Fruit fly (Drosophila melanogaster) whole organism, embryonic: ENCODE measurements around the gene CG9630.

Experiments
- Adf1 ChIP-seq: fragments of 200-800 bp; sonication (Bioruptor generic); IDR thresholded peaks from 2 replicates; pipeline ENCODE4 v1.3.6; 2022; ENCODE audit warnings: missing biosample characterization, missing genetic modification characterization
- Aef1 ChIP-seq: fragments of 200-800 bp; sonication (Bioruptor generic); IDR thresholded peaks from 3 replicates; pipeline ENCODE4 v1.3.6; 2022; ENCODE audit warnings: missing biosample characterization, missing genetic modification characterization
- CG10209 ChIP-seq: fragments of 200-800 bp; sonication (Bioruptor generic); optimal IDR thresholded peaks from 3 replicates; lab custom pipeline; 2017; ENCODE audit warnings: missing biosample characterization, mild to moderate bottlenecking, missing genetic modification characterization, missing genetic modification reagents
- CG10321 ChIP-seq: fragments of 200-800 bp; sonication (Bioruptor generic); IDR thresholded peaks from 2 replicates; pipeline ENCODE4 v1.3.6; 2022; ENCODE audit warnings: missing biosample characterization, missing genetic modification characterization
- CG11696 ChIP-seq: fragments of 200-800 bp; sonication (Bioruptor generic); IDR thresholded peaks from 2 replicates; pipeline ENCODE4 v1.3.6; 2022; ENCODE audit warnings: missing biosample characterization, missing genetic modification characterization
- CG14710 ChIP-seq: fragments of 200-800 bp; sonication (Bioruptor generic); optimal IDR thresholded peaks from 3 replicates; lab custom pipeline; 2019; ENCODE audit warnings: missing biosample characterization, mild to moderate bottlenecking, missing genetic modification characterization, moderate library complexity
- CG14965 ChIP-seq: fragments of 200-800 bp; sonication (Bioruptor generic); optimal IDR thresholded peaks from 2 replicates; lab custom pipeline; 2016; ENCODE audit warnings: missing biosample characterization, missing genetic modification characterization, borderline replicate concordance
- CG15073 ChIP-seq: fragments of 200-800 bp; sonication (Bioruptor generic); optimal IDR thresholded peaks from 2 replicates; lab custom pipeline; 2016; ENCODE audit warnings: missing biosample characterization, missing genetic modification characterization
- CG1603 ChIP-seq: fragments of 200-800 bp; sonication (Bioruptor generic); optimal IDR thresholded peaks from 2 replicates; lab custom pipeline; 2019; ENCODE audit warnings: missing biosample characterization, mild to moderate bottlenecking, missing genetic modification characterization, moderate library complexity
- CG17359 ChIP-seq: fragments of 200-800 bp; sonication (Bioruptor generic); optimal IDR thresholded peaks from 3 replicates; lab custom pipeline; 2018; ENCODE audit warnings: missing biosample characterization, mild to moderate bottlenecking, missing genetic modification characterization, moderate library complexity
- CG17912 ChIP-seq: fragments of 200-800 bp; sonication (Bioruptor generic); optimal IDR thresholded peaks from 2 replicates; lab custom pipeline; 2018; ENCODE audit warnings: missing biosample characterization, mild to moderate bottlenecking, missing genetic modification characterization
- CG2129 ChIP-seq: fragments of 200-800 bp; sonication (Bioruptor generic); IDR thresholded peaks from 2 replicates; pipeline ENCODE4 v1.3.6; 2022; ENCODE audit warnings: missing biosample characterization, missing genetic modification characterization; ENCODE audit not compliant: partially characterized antibody
- CG30403 ChIP-seq: fragments of 200-800 bp; sonication (Bioruptor generic); optimal IDR thresholded peaks from 3 replicates; lab custom pipeline; 2016; ENCODE audit warnings: missing biosample characterization, missing genetic modification characterization
- CG31388 ChIP-seq: fragments of 200-800 bp; sonication (Bioruptor generic); optimal IDR thresholded peaks from 2 replicates; lab custom pipeline; 2016; ENCODE audit warnings: missing biosample characterization, missing genetic modification characterization
- CG32532 ChIP-seq: fragments of 200-800 bp; sonication (Bioruptor generic); IDR thresholded peaks from 2 replicates; pipeline ENCODE4 v1.3.6; 2022; ENCODE audit warnings: missing biosample characterization, missing genetic modification characterization
- CG3847 ChIP-seq: fragments of 200-800 bp; sonication (Bioruptor generic); IDR thresholded peaks from 2 replicates; pipeline ENCODE4 v1.3.6; 2022; ENCODE audit warnings: missing biosample characterization, missing genetic modification characterization
- CG4328 ChIP-seq: fragments of 200-800 bp; sonication (Bioruptor generic); optimal IDR thresholded peaks from 3 replicates; lab custom pipeline; 2017; ENCODE audit warnings: missing biosample characterization, missing genetic modification reagents, missing genetic modification characterization
- CG4617 ChIP-seq: fragments of 200-800 bp; sonication (Bioruptor generic); optimal IDR thresholded peaks from 3 replicates; lab custom pipeline; 2016; ENCODE audit warnings: missing biosample characterization, missing genetic modification characterization, borderline replicate concordance
- CG8388 ChIP-seq: fragments of 200-800 bp; sonication (Bioruptor generic); optimal IDR thresholded peaks from 2 replicates; lab custom pipeline; 2019; ENCODE audit warnings: missing biosample characterization, mild to moderate bottlenecking, missing genetic modification characterization, moderate library complexity
- CG8924 ChIP-seq: fragments of 200-800 bp; optimal IDR thresholded peaks from 3 replicates; lab custom pipeline; 2019; ENCODE audit warnings: missing biosample characterization, mild to moderate bottlenecking, missing genetic modification characterization, moderate library complexity
- CG9876 ChIP-seq: fragments of 200-800 bp; sonication (Bioruptor generic); optimal IDR thresholded peaks from 2 replicates; lab custom pipeline; 2016; ENCODE audit warnings: missing biosample characterization, missing genetic modification characterization
- Chrac-16 ChIP-seq: fragments of 200-800 bp; sonication (Bioruptor generic); optimal IDR thresholded peaks from 3 replicates; lab custom pipeline; 2016; ENCODE audit warnings: missing biosample characterization, missing genetic modification characterization
- Dek ChIP-seq: fragments of 200-800 bp; sonication (Bioruptor generic); optimal IDR thresholded peaks from 3 replicates; lab custom pipeline; 2019; ENCODE audit warnings: missing biosample characterization, mild to moderate bottlenecking, missing genetic modification characterization, moderate library complexity
- Gug ChIP-seq: fragments of 200-800 bp; sonication (Bioruptor generic); IDR thresholded peaks from 4 replicates; pipeline ENCODE4 v1.3.6; 2022; ENCODE audit warnings: missing biosample characterization, missing genetic modification characterization
- HLH4C ChIP-seq: fragments of 200-800 bp; sonication (Bioruptor generic); IDR thresholded peaks from 3 replicates; pipeline ENCODE4 v1.3.6; 2022; ENCODE audit warnings: missing biosample characterization, missing genetic modification characterization; ENCODE audit not compliant: partially characterized antibody
- Hr3 ChIP-seq: fragments of 200-800 bp; sonication (Bioruptor generic); optimal IDR thresholded peaks from 3 replicates; lab custom pipeline; 2016; ENCODE audit warnings: missing biosample characterization, missing genetic modification characterization
- Mad ChIP-seq: fragments of 200-800 bp; sonication (Bioruptor generic); optimal IDR thresholded peaks from 2 replicates; lab custom pipeline; 2016; ENCODE audit warnings: missing biosample characterization, missing genetic modification characterization
- Oli ChIP-seq: fragments of 200-800 bp; sonication (Bioruptor generic); optimal IDR thresholded peaks from 2 replicates; lab custom pipeline; 2018; ENCODE audit warnings: missing biosample characterization, mild to moderate bottlenecking, missing genetic modification characterization, moderate library complexity
- Scr ChIP-seq: fragments of 200-800 bp; sonication (Bioruptor generic); IDR thresholded peaks from 2 replicates; pipeline ENCODE4 v1.3.6; 2022; ENCODE audit warnings: missing biosample characterization, missing genetic modification characterization; ENCODE audit not compliant: partially characterized antibody
- Ssrp ChIP-seq: fragments of 200-800 bp; sonication (Bioruptor generic); optimal IDR thresholded peaks from 2 replicates; lab custom pipeline; 2018; ENCODE audit warnings: missing biosample characterization, mild to moderate bottlenecking, missing genetic modification characterization, moderate library complexity
- chn ChIP-seq: fragments of 200-800 bp; sonication (Bioruptor generic); optimal IDR thresholded peaks from 2 replicates; lab custom pipeline; 2016; ENCODE audit warnings: missing biosample characterization, missing genetic modification characterization
- croc ChIP-seq: fragments of 200-800 bp; sonication (Bioruptor generic); conservative IDR thresholded peaks from 3 replicates; pipeline ENCODE4 v1.3.6; 2022; ENCODE audit warnings: missing biosample characterization, missing genetic modification characterization
- dysf ChIP-seq: fragments of 200-800 bp; sonication (Bioruptor generic); IDR thresholded peaks from 3 replicates; pipeline ENCODE4 v1.3.6; 2022; ENCODE audit warnings: missing biosample characterization, missing genetic modification characterization
- fd3F ChIP-seq: fragments of 200-800 bp; sonication (Bioruptor generic); optimal IDR thresholded peaks from 2 replicates; lab custom pipeline; 2018; ENCODE audit warnings: missing biosample characterization, mild to moderate bottlenecking, missing genetic modification characterization, moderate library complexity
- gem ChIP-seq: fragments of 200-800 bp; sonication (Bioruptor generic); optimal IDR thresholded peaks from 2 replicates; lab custom pipeline; 2019; ENCODE audit warnings: missing biosample characterization, mild to moderate bottlenecking, missing genetic modification characterization, moderate library complexity
- inv ChIP-seq: fragments of 200-800 bp; sonication (Bioruptor generic); IDR thresholded peaks from 2 replicates; pipeline ENCODE4 v1.3.6; 2022; ENCODE audit warnings: missing biosample characterization, missing genetic modification characterization; ENCODE audit not compliant: partially characterized antibody
- ken ChIP-seq: fragments of 200-800 bp; sonication (Bioruptor generic); IDR thresholded peaks from 3 replicates; pipeline ENCODE4 v1.3.6; 2022; ENCODE audit warnings: missing biosample characterization, missing genetic modification characterization
- knrl ChIP-seq: fragments of 200-800 bp; sonication (Bioruptor generic); IDR thresholded peaks from 3 replicates; pipeline ENCODE4 v1.3.6; 2022; ENCODE audit warnings: missing biosample characterization, missing genetic modification characterization; ENCODE audit not compliant: partially characterized antibody
- lab ChIP-seq: fragments of 200-800 bp; sonication (Bioruptor generic); optimal IDR thresholded peaks from 3 replicates; lab custom pipeline; 2017; ENCODE audit warnings: missing biosample characterization, missing genetic modification characterization, mild to moderate bottlenecking, moderate library complexity, missing genetic modification reagents
- lmd ChIP-seq: fragments of 200-800 bp; sonication (Bioruptor generic); IDR thresholded peaks from 2 replicates; pipeline ENCODE4 v1.3.6; 2022; ENCODE audit warnings: missing biosample characterization, missing genetic modification characterization
- lov ChIP-seq, 2 experiments: fragments of 200-800 bp in 1 of 2; fragments of >200 bp in 1 of 2; sonication (Bioruptor generic) in 1 of 2; IDR thresholded peaks in 1 of 2; optimal IDR thresholded peaks in 1 of 2; 2 replicates in 1 of 2; 3 replicates in 1 of 2; pipeline versions ENCODE4 v1.3.6 to Lab custom; 2017 to 2022; ENCODE audit warnings: missing biosample characterization in 1 of 2, missing genetic modification characterization in 1 of 2
- nmo ChIP-seq: fragments of 200-800 bp; sonication (Bioruptor generic); optimal IDR thresholded peaks from 2 replicates; lab custom pipeline; 2018; ENCODE audit warnings: missing biosample characterization, mild to moderate bottlenecking, missing genetic modification characterization, moderate library complexity
- ranshi ChIP-seq: fragments of 200-800 bp; sonication (Bioruptor generic); IDR thresholded peaks from 2 replicates; pipeline ENCODE4 v1.3.6; 2022; ENCODE audit warnings: missing biosample characterization, missing genetic modification characterization
- scrt ChIP-seq: fragments of 200-800 bp; sonication (Bioruptor generic); optimal IDR thresholded peaks from 2 replicates; lab custom pipeline; 2018; ENCODE audit warnings: missing biosample characterization, mild to moderate bottlenecking, missing genetic modification characterization, moderate library complexity
- sima ChIP-seq: fragments of 200-800 bp; sonication (Bioruptor generic); optimal IDR thresholded peaks from 2 replicates; lab custom pipeline; 2016; ENCODE audit warnings: missing biosample characterization, missing genetic modification characterization
- slp2 ChIP-seq: fragments of 200-800 bp; sonication (Bioruptor generic); optimal IDR thresholded peaks from 2 replicates; lab custom pipeline; 2016; ENCODE audit warnings: missing biosample characterization, missing genetic modification characterization
- sob ChIP-seq: fragments of 200-800 bp; sonication (Bioruptor generic); IDR thresholded peaks from 2 replicates; pipeline ENCODE4 v1.3.6; 2022; ENCODE audit warnings: missing biosample characterization, missing genetic modification characterization
- twi ChIP-seq: fragments of 200-800 bp; optimal IDR thresholded peaks from 2 replicates; lab custom pipeline; 2019; ENCODE audit warnings: missing biosample characterization, mild to moderate bottlenecking, missing genetic modification characterization, moderate library complexity

The CG9630 gene

dm6 chr3R:8300928-8301752 is 31.4 kb upstream of the CG9630 start, which contains the start of the genes CG9626 and mRpL1 (continued):
- no peak for TF ChIP-seq CG9876 (GFP tag; lab: Kevin White, UChicago)
- no peak for TF ChIP-seq twi (tag; lab: Kevin White, UChicago)
- TF ChIP-seq CG17912 (GFP tag; lab: Kevin White, UChicago), result peak; percentile 22
- no peak for TF ChIP-seq Chrac-16 (GFP tag; lab: Kevin White, UChicago)
- peak; percentile 15; the same call in 1 of the 3 replicates for TF ChIP-seq HLH4C (GFP tag; lab: Robert Waterston, UW)
- no peak for TF ChIP-seq CG4328 (GFP tag; lab: Kevin White, UChicago)
- no peak for TF ChIP-seq croc (GFP tag; lab: Robert Waterston, UW)
- no peak for TF ChIP-seq CG31388
- TF ChIP-seq Gug (GFP tag; lab: Robert Waterston, UW), result no peak
- no peak for TF ChIP-seq Aef1 (GFP tag; lab: Robert Waterston, UW)
- TF ChIP-seq Oli (tag; lab: Kevin White, UChicago), result no peak
- peak; percentile 23; the same call in 1 of the 2 replicates for TF ChIP-seq Scr (GFP tag; lab: Robert Waterston, UW)
- TF ChIP-seq CG32532, result no peak
- no peak for TF ChIP-seq lab
- TF ChIP-seq CG8388 (GFP tag; lab: Kevin White, UChicago), result no peak
- TF ChIP-seq nmo (GFP tag; lab: Kevin White, UChicago), result peak; percentile 57
- TF ChIP-seq CG15073 (GFP tag; lab: Kevin White, UChicago), result no peak
- no peak for TF ChIP-seq fd3F (GFP tag; lab: Kevin White, UChicago)
- TF ChIP-seq ken, result peak; percentile 41; the same call in 1 of the 3 replicates
- TF ChIP-seq knrl, result no peak
- no peak for TF ChIP-seq gem (tag; lab: Kevin White, UChicago)
- 0 out of 2 replicates have a peak, but pooled peaks have one; percentile 35 for TF ChIP-seq ranshi (GFP tag; lab: Robert Waterston, UW)
- no peak for TF ChIP-seq dysf (GFP tag; lab: Robert Waterston, UW)
- no peak for TF ChIP-seq CG10321
- TF ChIP-seq CG14965 (GFP tag; lab: Kevin White, UChicago), result no peak
- TF ChIP-seq CG14710 (tag; lab: Kevin White, UChicago), result peak; percentile 76
- no peak for TF ChIP-seq CG17359 (tag; lab: Kevin White, UChicago)
- TF ChIP-seq slp2 (GFP tag; lab: Kevin White, UChicago), result no peak
- no peak for TF ChIP-seq sima (GFP tag; lab: Kevin White, UChicago)
- TF ChIP-seq sob, result peak; percentile 55; the same call in 1 of the 2 replicates
- no peak for TF ChIP-seq CG10209 (GFP tag; lab: Kevin White, UChicago)
- TF ChIP-seq chn (GFP tag; lab: Kevin White, UChicago), result no peak
- TF ChIP-seq lmd (GFP tag; lab: Robert Waterston, UW), result 0 out of 2 replicates have a peak, but pooled peaks have one; percentile 12
- TF ChIP-seq CG1603 (tag; lab: Kevin White, UChicago), result peak; percentile 89
- peak; percentile 43 for TF ChIP-seq CG3847 (GFP tag; lab: Robert Waterston, UW)
- TF ChIP-seq Adf1 (GFP tag; lab: Robert Waterston, UW), result no peak
- TF ChIP-seq Dek (tag; lab: Kevin White, UChicago), result peak; percentile 24
- TF ChIP-seq Mad, result peak; percentile 15
- no peak for TF ChIP-seq inv (GFP tag; lab: Robert Waterston, UW)
- no peak for TF ChIP-seq scrt (GFP tag; lab: Kevin White, UChicago)
- TF ChIP-seq CG11696, result no peak
- TF ChIP-seq CG4617 (GFP tag; lab: Kevin White, UChicago), result peak; percentile 92
- TF ChIP-seq Hr3 (GFP tag; lab: Kevin White, UChicago), result no peak
- TF ChIP-seq Ssrp (tag; lab: Kevin White, UChicago), result no peak
- TF ChIP-seq CG30403 (GFP tag; lab: Kevin White, UChicago), result peak; percentile 12
- no peak for TF ChIP-seq CG2129 (GFP tag; lab: Robert Waterston, UW)
- no peak for TF ChIP-seq lov (optimal IDR thresholded peaks at IDR 0.05; lab: Kevin White, UChicago)
- TF ChIP-seq lov (GFP tag; IDR thresholded peaks at IDR 0.05; lab: Robert Waterston, UW), result no peak
- no peak for TF ChIP-seq CG8924 (tag; lab: Kevin White, UChicago)
